Fruit fly (Drosophila melanogaster) whole organism, wandering third instar larva: ENCODE results near the gene CG32040.

ENCODE experiments used
- Abd-B ChIP-seq: fragments of >200 bp; optimal IDR thresholded peaks from 2 replicates; lab custom pipeline; 2017; ENCODE audit warnings: missing biosample characterization, missing genetic modification characterization
- CG32264 ChIP-seq: fragments of 200-800 bp; sonication (Bioruptor generic); optimal IDR thresholded peaks from 2 replicates; lab custom pipeline; 2016; ENCODE audit warnings: missing biosample characterization, missing genetic modification characterization
- CG9705 ChIP-seq: fragments of 200-800 bp; sonication (Bioruptor generic); optimal IDR thresholded peaks from 2 replicates; lab custom pipeline; 2018; ENCODE audit warnings: missing biosample characterization, mild to moderate bottlenecking, missing genetic modification characterization
- CrebA ChIP-seq: fragments of 200-800 bp; sonication (Bioruptor generic); optimal IDR thresholded peaks from 2 replicates; lab custom pipeline; 2016; ENCODE audit warnings: missing biosample characterization, mild to moderate bottlenecking, missing genetic modification characterization, borderline replicate concordance
- Dfd ChIP-seq: fragments of >200 bp; optimal IDR thresholded peaks from 2 replicates; lab custom pipeline; 2017; ENCODE audit warnings: missing biosample characterization, missing genetic modification characterization
- Dif ChIP-seq: fragments of 200-275, 200-300 bp; sonication (Bioruptor generic); optimal IDR thresholded peaks from 2 replicates; lab custom pipeline; 2018; ENCODE audit warnings: missing biosample characterization, missing genetic modification characterization; ENCODE audit not compliant: partially characterized antibody
- GATAd ChIP-seq: sonication (Bioruptor generic); optimal IDR thresholded peaks from 2 replicates; lab custom pipeline; 2016; ENCODE audit warnings: missing biosample characterization, missing genetic modification characterization
- HLH106 ChIP-seq: fragments of 200-800 bp; optimal IDR thresholded peaks from 3 replicates; lab custom pipeline; 2019; ENCODE audit warnings: missing biosample characterization, mild to moderate bottlenecking, missing genetic modification characterization, moderate library complexity
- Hnf4 ChIP-seq: fragments of 200-800 bp; sonication (Bioruptor generic); optimal IDR thresholded peaks from 2 replicates; lab custom pipeline; 2016; ENCODE audit warnings: missing biosample characterization, mild to moderate bottlenecking, missing genetic modification characterization
- Hr78 ChIP-seq: fragments of >200 bp; optimal IDR thresholded peaks from 2 replicates; lab custom pipeline; 2017; ENCODE audit warnings: missing biosample characterization, missing genetic modification characterization
- Hr83 ChIP-seq: fragments of 200-300 bp; sonication (Bioruptor generic); optimal IDR thresholded peaks from 2 replicates; lab custom pipeline; 2016; ENCODE audit warnings: missing biosample characterization, mild to moderate bottlenecking, missing genetic modification characterization, moderate library complexity; ENCODE audit not compliant: poor library complexity, severe bottlenecking
- Jra ChIP-seq: sonication (Bioruptor generic); optimal IDR thresholded peaks from 2 replicates; lab custom pipeline; 2016; ENCODE audit warnings: missing biosample characterization, missing genetic modification characterization
- Mio ChIP-seq: sonication (Bioruptor generic); optimal IDR thresholded peaks from 2 replicates; lab custom pipeline; 2016; ENCODE audit warnings: missing biosample characterization, missing genetic modification characterization
- Myc ChIP-seq: fragments of >200 bp; optimal IDR thresholded peaks from 2 replicates; lab custom pipeline; 2017
- N ChIP-seq: fragments of >200 bp; optimal IDR thresholded peaks from 2 replicates; lab custom pipeline; 2018; ENCODE audit warnings: missing biosample characterization, missing external identifiers, missing genetic modification characterization
- OdsH ChIP-seq: fragments of 200-800 bp; sonication (Bioruptor generic); optimal IDR thresholded peaks from 2 replicates; lab custom pipeline; 2016; ENCODE audit warnings: missing biosample characterization, mild to moderate bottlenecking, missing genetic modification characterization
- Rel ChIP-seq, 2 experiments: fragments of 200-800 bp; sonication (Bioruptor generic) in 1 of 2; optimal IDR thresholded peaks; 2 replicates in 1 of 2; 3 replicates in 1 of 2; lab custom pipeline; 2016 to 2019; ENCODE audit warnings: mild to moderate bottlenecking in 2 of 2, missing biosample characterization in 2 of 2, missing genetic modification characterization in 2 of 2, moderate library complexity in 1 of 2
- Sp1 ChIP-seq: fragments of 200-800 bp; sonication (Bioruptor generic); optimal IDR thresholded peaks from 3 replicates; lab custom pipeline; 2019; ENCODE audit warnings: missing biosample characterization, mild to moderate bottlenecking, missing genetic modification characterization, moderate library complexity
- Vsx2 ChIP-seq: fragments of 200-300, 225-300 bp; sonication (Bioruptor generic); optimal IDR thresholded peaks from 2 replicates; lab custom pipeline; 2018; ENCODE audit warnings: missing biosample characterization, missing genetic modification characterization; ENCODE audit not compliant: partially characterized antibody
- br ChIP-seq: fragments of 200-800 bp; sonication (Bioruptor generic); optimal IDR thresholded peaks from 2 replicates; lab custom pipeline; 2016; ENCODE audit warnings: missing biosample characterization, missing genetic modification characterization
- brk ChIP-seq: fragments of 200-800 bp; sonication (Bioruptor generic); optimal IDR thresholded peaks from 2 replicates; lab custom pipeline; 2016; ENCODE audit warnings: missing biosample characterization, mild to moderate bottlenecking, missing genetic modification characterization
- dl ChIP-seq, 2 experiments: fragments of 175-275, 200-275 bp in 1 of 2; fragments of 200-275 bp in 1 of 2; sonication (Bioruptor generic); optimal IDR thresholded peaks; lab custom pipeline; 2018; ENCODE audit warnings: mild to moderate bottlenecking in 2 of 2, missing biosample characterization in 2 of 2, missing genetic modification characterization in 2 of 2, moderate library complexity in 2 of 2; ENCODE audit not compliant: partially characterized antibody in 2 of 2, insufficient read depth in 1 of 2
- dmrt93B ChIP-seq: fragments of 200-800 bp; sonication (Bioruptor generic); optimal IDR thresholded peaks from 2 replicates; lab custom pipeline; 2018; ENCODE audit warnings: missing biosample characterization, mild to moderate bottlenecking, missing genetic modification characterization
- dsf ChIP-seq: sonication (Bioruptor generic); optimal IDR thresholded peaks from 2 replicates; lab custom pipeline; 2016; ENCODE audit warnings: missing biosample characterization, missing genetic modification characterization, borderline replicate concordance
- ey ChIP-seq: fragments of 200-800 bp; sonication (Bioruptor generic); optimal IDR thresholded peaks from 2 replicates; lab custom pipeline; 2016; ENCODE audit warnings: missing biosample characterization, missing genetic modification characterization
- foxo ChIP-seq, 2 experiments: fragments of 200-800 bp; sonication (Bioruptor generic); optimal IDR thresholded peaks; 2 replicates in 1 of 2; 3 replicates in 1 of 2; lab custom pipeline; 2016 to 2017; ENCODE audit warnings: missing biosample characterization in 2 of 2, missing genetic modification characterization in 2 of 2
- fru ChIP-seq: fragments of 200-800 bp; sonication (Bioruptor generic); optimal IDR thresholded peaks from 3 replicates; lab custom pipeline; 2016; ENCODE audit warnings: missing biosample characterization, mild to moderate bottlenecking, missing genetic modification characterization
- h ChIP-seq: fragments of 200-800 bp; sonication (Bioruptor generic); optimal IDR thresholded peaks from 3 replicates; lab custom pipeline; 2016; ENCODE audit warnings: missing biosample characterization, mild to moderate bottlenecking, missing genetic modification characterization
- jim ChIP-seq: fragments of 175-275, 200-325 bp; sonication (Bioruptor generic); optimal IDR thresholded peaks from 2 replicates; lab custom pipeline; 2016; ENCODE audit warnings: missing biosample characterization, mild to moderate bottlenecking, missing genetic modification characterization
- lola ChIP-seq: fragments of >200 bp; optimal IDR thresholded peaks from 2 replicates; lab custom pipeline; 2017; ENCODE audit warnings: missing biosample characterization, missing genetic modification characterization
- pan ChIP-seq: fragments of >200 bp; optimal IDR thresholded peaks from 2 replicates; lab custom pipeline; 2017
- psq ChIP-seq: fragments of 200-800 bp; sonication (Bioruptor generic); optimal IDR thresholded peaks from 3 replicates; lab custom pipeline; 2017; ENCODE audit warnings: missing biosample characterization, mild to moderate bottlenecking, missing genetic modification characterization, moderate library complexity
- rgr ChIP-seq: fragments of 200-800 bp; sonication (Bioruptor generic); optimal IDR thresholded peaks from 3 replicates; lab custom pipeline; 2016; ENCODE audit warnings: missing biosample characterization, mild to moderate bottlenecking, missing genetic modification characterization
- sage ChIP-seq: fragments of 200-800 bp; sonication (Bioruptor generic); optimal IDR thresholded peaks from 2 replicates; lab custom pipeline; 2016; ENCODE audit warnings: missing biosample characterization, mild to moderate bottlenecking, missing genetic modification characterization
- sv ChIP-seq: fragments of 200-800 bp; sonication (Bioruptor generic); optimal IDR thresholded peaks from 3 replicates; lab custom pipeline; 2016; ENCODE audit warnings: missing biosample characterization, missing genetic modification characterization
- tai ChIP-seq: sonication (Bioruptor generic); optimal IDR thresholded peaks from 2 replicates; lab custom pipeline; 2016; ENCODE audit warnings: missing biosample characterization, missing genetic modification characterization
- usp ChIP-seq: fragments of >200 bp; optimal IDR thresholded peaks from 2 replicates; lab custom pipeline; 2017; ENCODE audit warnings: missing biosample characterization, missing genetic modification characterization
- woc ChIP-seq: sonication (Bioruptor generic); optimal IDR thresholded peaks from 2 replicates; lab custom pipeline; 2016; ENCODE audit warnings: missing biosample characterization, mild to moderate bottlenecking, missing genetic modification characterization

CG32040 gene

DNA sequence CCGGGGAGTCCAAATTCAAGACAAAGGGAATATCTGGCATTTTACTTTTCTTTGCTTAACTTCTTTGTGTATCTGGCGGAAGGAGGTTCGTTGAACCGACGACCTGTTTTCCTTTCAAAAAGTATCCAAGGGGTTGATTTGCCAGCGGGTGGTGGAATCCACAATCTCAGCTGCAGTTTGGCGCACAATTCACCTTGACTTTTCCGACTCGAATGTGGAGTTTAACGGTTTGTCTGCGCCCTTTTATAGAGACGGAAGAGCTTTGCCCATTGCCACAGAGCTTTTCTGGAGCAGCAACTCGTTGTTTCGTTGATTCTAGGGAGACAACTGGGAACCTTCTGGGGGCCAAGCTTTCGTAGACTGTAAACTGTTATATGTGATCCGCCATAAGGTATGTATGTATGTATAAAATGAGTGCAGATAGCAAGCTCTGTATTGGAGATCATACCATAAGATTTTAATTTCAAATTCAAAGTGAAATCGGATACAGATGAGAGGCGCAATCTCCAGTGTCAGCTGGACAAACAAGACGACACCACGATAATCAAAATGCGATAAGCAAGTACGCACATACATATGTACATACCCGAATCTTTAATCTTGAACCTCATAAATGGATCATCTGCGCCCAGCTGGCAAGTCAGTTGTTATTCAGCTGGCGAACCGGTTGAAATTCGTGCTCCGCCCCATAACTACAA is 18.6 kb downstream of the CG32040 start, which contains the start of the genes Hsp67Bc, CG4456 and Hsp22:
TSS of gene Hsp67Bc (minus strand) at position 220 of the 698 bp plus-strand sequence.
TSS of gene CG4456 (plus strand) at position 445 of the 698 bp plus-strand sequence.
TSS of gene Hsp22 (plus strand) at position 654 of the 698 bp plus-strand sequence.
- TF ChIP-seq CrebA (GFP tag; lab: Kevin White, UChicago) = no peak
- no peak for TF ChIP-seq Rel (GFP tag; optimal IDR thresholded peaks at IDR 0.05; lab: Kevin White, UChicago)
- peak; percentile 5 for TF ChIP-seq Rel (tag; optimal IDR thresholded peaks at IDR 0.05; lab: Kevin White, UChicago)

DNA sequence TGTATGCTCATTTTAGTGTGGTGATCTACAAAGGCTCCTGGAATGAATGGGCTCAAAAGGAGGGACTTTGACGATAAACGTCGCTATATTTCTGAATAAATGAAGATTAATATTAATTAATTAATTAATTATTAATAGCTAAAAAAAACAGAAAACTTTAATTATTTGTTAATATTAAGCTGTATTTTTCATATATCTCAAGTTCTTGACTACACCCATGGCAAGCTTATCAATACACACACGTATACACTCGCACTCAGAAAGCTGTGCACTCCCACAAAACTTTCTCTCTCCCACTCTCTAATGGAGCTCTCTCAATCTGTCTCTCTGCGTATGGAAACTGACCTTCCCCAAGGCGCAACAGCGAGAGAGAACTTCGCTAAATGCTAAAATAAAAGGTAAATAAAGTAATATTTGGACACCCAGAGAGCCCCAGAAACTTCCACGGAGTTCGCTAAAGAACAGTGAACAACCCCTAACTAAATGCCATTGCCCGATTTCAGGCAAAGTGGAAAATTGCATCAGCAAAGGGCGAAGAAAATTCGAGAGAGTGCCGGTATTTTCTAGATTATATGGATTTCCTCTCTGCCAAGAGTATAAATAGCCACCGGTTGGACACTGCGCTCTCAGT is 19.7 kb downstream of the CG32040 start:
- peak; percentile 37 for TF ChIP-seq Jra
- TF ChIP-seq Rel (GFP tag; optimal IDR thresholded peaks at IDR 0.05; lab: Kevin White, UChicago) = no peak
- peak; percentile 21 for TF ChIP-seq Rel (tag; optimal IDR thresholded peaks at IDR 0.05; lab: Kevin White, UChicago)
- TF ChIP-seq Hr78 (GFP tag; lab: Kevin White, UChicago) = no peak
- peak; percentile 68 for TF ChIP-seq fru (GFP tag; lab: Kevin White, UChicago)
- TF ChIP-seq tai (GFP tag; lab: Kevin White, UChicago) = no peak
- TF ChIP-seq dsf (GFP tag; lab: Kevin White, UChicago) = no peak
- TF ChIP-seq Vsx2 (GFP tag; lab: Kevin White, UChicago) = no peak
- peak; percentile 77 for TF ChIP-seq h (GFP tag; lab: Kevin White, UChicago)
- TF ChIP-seq Myc (lab: Kevin White, UChicago) = no peak
- peak; percentile 96 for TF ChIP-seq Dif (GFP tag; lab: Kevin White, UChicago)
- peak; percentile 36 for TF ChIP-seq dmrt93B (GFP tag; lab: Kevin White, UChicago)
- no peak for TF ChIP-seq CG32264 (GFP tag; lab: Kevin White, UChicago)
- no peak for TF ChIP-seq GATAd (GFP tag; lab: Kevin White, UChicago)
- TF ChIP-seq sage (GFP tag; lab: Kevin White, UChicago) = peak; percentile 57
- TF ChIP-seq foxo (GFP tag; optimal IDR thresholded peaks at IDR 0.05; lab: Kevin White, UChicago) = peak in 1 of 2 experiments; percentile 83
- TF ChIP-seq Abd-B (GFP tag; lab: Kevin White, UChicago) = no peak
- TF ChIP-seq sv (GFP tag; lab: Kevin White, UChicago) = peak; percentile 53
- peak; percentile 72 for TF ChIP-seq OdsH (GFP tag; lab: Kevin White, UChicago)
- TF ChIP-seq woc (GFP tag; lab: Kevin White, UChicago) = peak; percentile 1
- no peak for TF ChIP-seq lola (GFP tag; lab: Kevin White, UChicago)
- peak; percentile 75 for TF ChIP-seq Hr83
- no peak for TF ChIP-seq jim (GFP tag; lab: Kevin White, UChicago)
- TF ChIP-seq dl (GFP tag; optimal IDR thresholded peaks at IDR 0.05; lab: Kevin White, UChicago; ENCODE audit: insufficient read depth in 1 of 2, partially characterized antibody in 2 of 2) = peak; percentile 87 to 90
- TF ChIP-seq Mio = no peak
- TF ChIP-seq HLH106 = peak; percentile 47
- TF ChIP-seq usp (GFP tag; lab: Kevin White, UChicago) = no peak
- TF ChIP-seq rgr = peak; percentile 82
- TF ChIP-seq pan = no peak
- peak; percentile 51 for TF ChIP-seq CG9705 (GFP tag; lab: Kevin White, UChicago)
- TF ChIP-seq psq (GFP tag; lab: Kevin White, UChicago) = peak; percentile 47
- no peak for TF ChIP-seq Dfd (GFP tag; lab: Kevin White, UChicago)
- peak; percentile 40 for TF ChIP-seq br (GFP tag; lab: Kevin White, UChicago)
- peak; percentile 50 for TF ChIP-seq ey (GFP tag; lab: Kevin White, UChicago)
- no peak for TF ChIP-seq CrebA (GFP tag; lab: Kevin White, UChicago)
- TF ChIP-seq Hnf4 = peak; percentile 63
- no peak for TF ChIP-seq N
- TF ChIP-seq Sp1 (GFP tag; lab: Kevin White, UChicago) = peak; percentile 80
- peak; percentile 63 for TF ChIP-seq brk (GFP tag; lab: Kevin White, UChicago)
